Fruit fly (Drosophila melanogaster): ENCODE measurements around the gene CG31776.

Gene CG31776

DNA sequence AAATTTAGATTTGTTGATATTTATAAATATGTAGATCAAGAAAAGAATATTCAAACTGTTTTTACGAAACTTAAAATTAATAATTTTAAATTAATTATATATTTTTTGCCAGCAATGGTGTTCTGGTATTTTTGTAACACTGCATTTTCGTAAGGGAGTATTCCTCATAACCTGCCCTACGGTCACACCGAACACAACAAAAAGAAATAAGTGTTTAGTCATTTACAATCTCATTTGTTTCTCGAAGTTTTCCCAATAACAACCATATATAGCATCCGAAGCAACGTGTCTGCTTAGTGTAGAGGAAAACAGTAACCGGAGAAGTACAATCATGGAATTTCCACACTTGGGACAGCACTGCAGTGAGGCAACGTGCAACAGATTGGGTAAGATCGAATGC lies 17.7 kb upstream of the CG31776 start, which contains the start of gene CG12795:
CG12795 (plus strand) TSS at position 181 of the 400 bp plus-strand sequence.
- TF ChIP-seq CTCF (optimal IDR thresholded peaks at IDR 0.05) (no peak), CG8478 (optimal IDR thresholded peaks at IDR 0.05) (no peak)

DNA sequence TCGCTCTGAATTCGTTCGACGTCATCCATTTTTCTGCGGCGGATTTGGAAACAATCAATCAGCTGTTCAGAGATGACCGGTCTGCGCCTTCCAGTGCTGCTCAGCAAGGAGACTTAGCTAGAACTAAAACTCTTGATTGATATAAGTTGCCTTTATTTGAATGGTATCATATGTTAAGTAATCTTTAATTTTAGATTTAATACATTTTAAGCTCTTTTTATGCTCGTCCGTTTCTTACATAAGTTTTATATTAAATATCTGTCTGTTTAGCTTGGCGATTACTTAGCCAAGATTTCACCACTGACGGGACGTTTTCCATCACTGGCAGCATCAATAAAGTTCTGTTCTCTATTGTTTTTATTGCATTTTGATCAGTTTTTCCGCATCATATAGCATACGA lies 13.0 kb upstream of the CG31776 start, which contains the start of the genes Cog3 and Sec5:
Cog3 (minus strand) TSS at position 58 of the 400 bp plus-strand sequence.
Sec5 (plus strand) TSS at position 296 of the 400 bp plus-strand sequence.
- no peak for TF ChIP-seq CTCF (optimal IDR thresholded peaks at IDR 0.05)
- no peak for TF ChIP-seq CG8478 (optimal IDR thresholded peaks at IDR 0.05)

DNA sequence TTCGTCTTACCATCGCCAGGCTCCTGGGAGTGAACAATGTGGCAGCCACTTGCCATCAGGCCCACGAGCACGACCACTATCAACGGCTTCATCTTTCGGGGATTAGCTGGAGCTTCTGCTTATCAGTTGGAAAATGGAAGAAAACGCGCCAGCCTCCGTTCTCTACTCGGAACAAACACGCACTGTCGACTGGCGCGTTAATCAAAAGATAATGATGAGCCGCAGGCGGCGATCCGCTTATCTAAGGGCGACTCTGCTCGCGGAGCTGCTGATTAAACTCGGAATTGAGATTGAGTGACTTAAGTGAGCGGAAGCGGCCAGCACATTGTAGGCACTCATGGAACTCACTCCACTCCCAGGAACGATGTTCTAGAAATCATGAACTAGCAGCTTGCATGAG lies 8.2 kb upstream of the CG31776 start, which contains the start of gene CG3246:
CG3246 (minus strand) TSS at position 193 of the 400 bp plus-strand sequence.
- TF ChIP-seq CG8478 (optimal IDR thresholded peaks at IDR 0.05) (no peak), CTCF (optimal IDR thresholded peaks at IDR 0.05) (no peak)

DNA sequence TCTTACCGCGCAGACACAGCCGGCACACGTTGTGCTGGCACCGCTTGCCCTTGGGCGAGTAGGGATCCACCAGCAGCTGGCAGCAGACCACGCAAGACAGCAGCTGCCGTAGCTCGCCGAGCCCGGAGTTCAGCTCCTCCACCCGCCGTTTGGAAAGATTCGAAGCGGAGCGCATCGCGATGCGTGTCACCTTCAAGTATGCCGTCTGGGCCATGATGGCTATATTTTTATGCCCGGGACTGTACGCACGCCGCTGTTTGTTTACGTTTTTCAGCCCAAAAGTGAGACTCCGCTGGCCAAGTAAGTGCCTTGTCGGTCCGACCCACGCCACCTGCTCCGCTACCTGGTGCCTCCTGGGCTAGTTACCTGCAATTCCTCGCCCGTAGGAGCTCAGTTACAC lies 4.6 kb upstream of the CG31776 start:
- no peak for TF ChIP-seq CTCF (optimal IDR thresholded peaks at IDR 0.05)
- no peak for TF ChIP-seq CG8478 (optimal IDR thresholded peaks at IDR 0.05)

DNA sequence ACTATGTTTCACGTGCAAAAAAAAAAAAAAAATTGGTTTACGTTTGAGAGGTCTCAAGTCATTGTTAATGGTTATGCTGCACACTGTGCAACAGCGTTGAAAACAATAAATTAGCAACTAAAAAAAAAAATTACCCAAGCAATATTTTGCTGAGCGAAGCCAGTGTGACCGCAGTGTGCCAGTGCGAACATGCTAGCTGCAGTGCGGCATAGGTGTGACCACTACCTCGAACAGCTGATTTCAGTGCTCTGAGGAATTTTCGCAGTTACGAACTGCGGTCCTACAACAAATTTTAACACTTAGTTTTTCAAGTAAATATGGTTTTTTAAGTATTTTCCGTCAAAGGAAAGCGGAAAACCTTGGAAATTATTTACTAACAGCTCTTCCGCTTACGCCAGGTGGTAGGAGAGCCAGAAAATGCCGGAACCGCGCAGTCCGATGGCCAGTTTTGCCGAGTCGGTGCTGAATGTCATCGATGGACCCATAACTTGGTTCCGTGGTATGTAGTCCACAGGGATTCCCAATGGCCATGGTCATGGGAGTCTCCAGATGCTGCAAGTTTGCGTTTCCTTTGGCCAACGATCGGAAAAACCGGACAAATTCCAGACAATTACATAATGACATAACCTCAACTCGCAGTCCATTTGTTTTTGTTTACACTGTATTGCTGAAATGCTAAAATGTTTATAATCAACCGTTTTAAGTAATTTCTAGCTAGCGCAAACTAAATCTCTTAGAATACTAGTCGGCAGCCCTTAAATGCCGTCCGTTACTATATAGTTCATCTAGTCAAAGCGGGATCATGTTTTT lies 3.9 kb upstream of the CG31776 start, which contains the start of the genes msl-2 and ND-PDSW:
msl-2 (minus strand) TSS at position 195 of the 810 bp plus-strand sequence.
ND-PDSW (plus strand) TSS at position 240 of the 810 bp plus-strand sequence.
- TF ChIP-seq CTCF (optimal IDR thresholded peaks at IDR 0.05) (peak in 1 of 2 experiments; percentile 27), CG8478 (optimal IDR thresholded peaks at IDR 0.05) (no peak)

DNA sequence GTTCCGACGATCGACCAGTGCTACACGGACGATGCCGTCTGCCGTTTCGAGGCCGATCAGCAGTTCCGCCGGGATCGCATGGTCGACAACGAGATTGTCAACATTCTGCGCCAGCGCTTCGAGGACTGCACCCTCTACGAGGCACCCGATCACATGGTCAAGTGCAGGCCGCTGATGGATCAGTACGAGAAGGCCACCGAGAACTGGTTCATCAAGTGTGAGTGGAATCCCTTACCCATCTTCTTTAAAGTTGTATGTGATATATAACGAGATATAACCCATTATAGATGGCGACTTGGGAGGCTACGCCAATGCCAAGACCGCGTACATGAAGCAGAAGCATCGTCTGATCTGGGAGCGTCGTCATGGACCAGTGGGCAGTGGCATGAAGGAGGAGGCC lies 3.1 kb upstream of the CG31776 start:
- TF ChIP-seq CG8478 (optimal IDR thresholded peaks at IDR 0.05) (no peak), CTCF (optimal IDR thresholded peaks at IDR 0.05) (no peak)

DNA sequence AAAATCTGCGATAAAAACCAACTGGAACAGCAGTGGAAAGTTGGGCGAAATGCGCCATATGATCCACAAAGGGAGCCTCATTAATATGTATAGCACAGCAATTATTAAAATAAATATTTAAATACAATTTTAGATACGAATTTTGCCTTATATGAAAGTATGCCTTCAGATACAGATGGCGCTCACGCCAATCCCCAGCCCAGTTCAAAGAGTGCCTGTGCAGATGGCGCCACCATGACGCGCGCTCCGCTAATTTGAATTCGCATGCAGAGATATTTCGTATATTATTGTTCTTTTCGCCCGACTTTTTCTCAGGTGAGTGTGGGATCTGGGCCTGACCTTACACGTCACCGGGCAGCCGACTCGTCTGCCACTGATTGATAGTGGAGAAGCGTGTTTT lies 2.3 kb downstream of the CG31776 start, which contains the start of gene Pgant4:
Pgant4 (plus strand) TSS at position 362 of the 400 bp plus-strand sequence.
- TF ChIP-seq CTCF (optimal IDR thresholded peaks at IDR 0.05): peak; percentile 89 to 95
- no peak for TF ChIP-seq CG8478 (optimal IDR thresholded peaks at IDR 0.05)

DNA sequence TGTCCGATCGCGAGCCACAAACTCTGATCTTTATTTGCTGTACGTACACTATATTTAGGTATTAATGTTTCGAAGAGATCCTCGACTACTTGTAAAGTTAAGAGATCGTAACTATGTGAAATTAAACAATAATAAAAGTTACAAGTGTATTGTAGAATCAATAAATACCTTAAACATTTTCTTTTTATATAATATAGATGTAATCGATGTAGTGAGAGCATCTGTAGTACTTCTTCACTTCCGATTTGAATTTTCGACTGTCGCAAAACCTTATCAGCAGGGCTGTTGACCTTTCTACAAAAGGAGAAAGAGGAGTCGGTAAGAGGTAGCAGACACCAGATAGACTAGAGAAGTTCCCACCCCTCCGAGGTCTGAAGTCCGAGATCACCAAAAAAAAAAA lies 5.2 kb downstream of the CG31776 start:
- no peak for TF ChIP-seq CG8478 (optimal IDR thresholded peaks at IDR 0.05)
- TF ChIP-seq CTCF (optimal IDR thresholded peaks at IDR 0.05): no peak

DNA sequence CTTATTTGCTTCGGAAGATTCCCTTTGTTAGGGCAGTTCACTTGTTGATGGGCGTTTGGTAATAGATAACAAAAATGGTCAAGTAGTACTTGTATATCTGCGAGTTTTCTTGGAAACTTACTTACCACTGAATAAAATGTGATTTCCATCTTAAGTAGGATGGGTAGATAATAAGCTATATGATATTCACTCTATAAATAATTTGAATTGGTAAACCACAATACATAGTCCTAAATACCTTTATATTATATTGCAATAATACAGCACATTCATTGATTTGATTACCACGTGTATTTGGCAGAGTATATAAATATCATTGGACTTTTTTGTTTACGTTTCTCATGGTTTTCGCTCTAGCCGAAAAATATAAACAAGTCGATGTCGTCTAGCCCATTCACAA lies 6.0 kb downstream of the CG31776 start:
- TF ChIP-seq CTCF (optimal IDR thresholded peaks at IDR 0.05) (no peak), CG8478 (optimal IDR thresholded peaks at IDR 0.05) (no peak)

DNA sequence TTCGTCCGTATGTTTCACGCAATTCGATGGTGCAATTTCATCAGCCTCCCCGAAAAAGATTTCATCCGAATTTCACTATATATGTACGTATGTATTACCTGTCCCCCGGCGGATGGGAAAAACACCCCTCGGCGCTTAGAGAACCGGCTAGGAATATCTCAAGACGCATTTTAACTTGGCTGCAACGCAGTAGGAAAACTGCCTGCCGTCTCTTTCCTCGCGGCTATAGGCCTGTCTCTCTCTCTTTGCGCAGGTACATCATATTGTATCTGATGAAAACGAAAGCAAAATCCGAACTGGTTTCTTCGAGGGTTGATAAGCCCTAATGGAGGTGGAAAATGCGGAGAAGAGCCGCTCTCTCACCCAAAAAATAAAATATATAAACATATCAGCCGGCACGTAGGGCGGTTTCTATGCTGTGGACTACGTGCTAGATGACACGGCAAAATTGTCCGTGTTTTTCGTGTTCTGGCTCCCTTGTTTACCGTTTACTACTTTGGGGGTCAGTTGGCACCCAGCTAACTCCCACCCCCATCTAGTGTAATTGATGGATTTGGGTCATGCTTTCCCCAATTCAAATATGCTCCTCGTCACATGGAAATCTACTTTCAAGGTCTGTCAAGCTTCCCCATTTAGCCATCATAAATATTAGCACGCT lies 6.5 kb downstream of the CG31776 start:
- TF ChIP-seq CG8478 (optimal IDR thresholded peaks at IDR 0.05) (no peak), CTCF (optimal IDR thresholded peaks at IDR 0.05) (no peak)

DNA sequence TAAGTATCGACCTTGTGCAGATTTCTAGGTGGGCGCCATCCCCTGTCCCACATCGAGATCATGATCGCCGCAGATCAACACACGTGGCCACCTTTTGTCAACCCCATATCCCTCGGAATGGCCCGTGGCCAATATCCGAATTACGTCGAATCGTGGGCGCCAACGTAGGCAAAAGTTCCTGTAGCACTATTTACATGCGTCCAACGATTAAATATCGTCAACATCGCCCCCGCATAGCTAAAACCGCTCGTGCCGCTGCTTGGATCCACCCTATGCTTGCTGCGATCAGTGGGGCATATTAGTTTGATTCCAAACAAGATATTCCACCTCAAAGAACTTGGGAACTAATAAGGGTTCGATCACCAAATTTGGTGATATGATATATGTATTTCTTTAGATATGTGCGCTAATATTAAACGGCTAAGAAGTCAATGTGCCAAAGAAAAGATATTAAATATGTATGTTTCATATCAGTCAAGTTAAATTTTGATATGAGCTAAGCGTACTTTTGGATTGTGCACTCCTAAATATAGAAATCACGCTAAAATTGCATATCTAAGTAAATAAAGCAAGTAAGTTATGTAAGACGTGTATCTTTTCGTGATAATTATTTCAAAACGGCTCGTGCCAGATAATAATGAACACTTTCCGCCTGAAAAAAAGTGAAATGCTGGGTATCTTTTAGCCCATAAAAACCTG lies 7.2 kb downstream of the CG31776 start:
- TF ChIP-seq CTCF (optimal IDR thresholded peaks at IDR 0.05): no peak
- no peak for TF ChIP-seq CG8478 (optimal IDR thresholded peaks at IDR 0.05)

DNA sequence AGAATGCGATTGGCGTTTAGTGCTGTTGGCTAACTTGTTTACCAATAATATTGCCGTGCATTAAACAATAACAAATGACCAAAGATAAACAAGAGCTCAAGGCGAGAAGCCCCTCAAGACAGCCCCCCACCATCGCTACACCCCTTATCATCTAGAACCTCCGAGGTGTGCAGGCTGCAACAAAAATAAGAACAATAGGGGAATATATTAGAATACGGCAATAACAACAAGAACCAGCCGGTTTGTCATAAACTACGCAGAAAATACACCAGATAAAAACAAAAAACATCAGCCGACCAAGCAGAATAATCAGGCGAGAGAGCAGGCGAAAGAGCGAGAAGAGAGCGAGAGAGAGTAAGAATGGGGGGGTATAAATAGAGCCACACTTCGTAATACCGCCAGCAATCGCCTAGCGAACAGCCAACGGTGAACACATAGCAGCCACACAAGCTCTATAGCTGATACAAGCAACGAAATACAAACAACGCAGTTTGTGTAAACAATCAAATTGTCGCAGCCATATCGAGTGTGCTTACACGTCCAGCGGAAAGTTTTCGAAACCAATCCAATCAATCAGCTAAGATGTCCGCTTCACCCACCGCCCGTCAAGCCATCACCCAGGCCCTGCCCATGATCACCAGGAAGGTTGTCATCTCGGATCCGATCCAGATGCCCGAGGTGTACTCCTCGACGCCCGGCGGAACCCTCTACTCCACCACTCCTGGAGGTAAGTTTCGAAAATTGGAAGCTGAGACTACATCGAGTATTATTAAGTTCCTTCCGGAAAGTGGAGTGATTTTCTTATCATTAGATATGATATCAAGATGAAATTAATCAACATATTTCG lies 8.3 kb downstream of the CG31776 start, which contains the start of gene Thor:
Thor (plus strand) TSS at position 401 of the 847 bp plus-strand sequence.
- TF ChIP-seq CG8478 (optimal IDR thresholded peaks at IDR 0.05) (no peak), CTCF (optimal IDR thresholded peaks at IDR 0.05) (no peak)

DNA sequence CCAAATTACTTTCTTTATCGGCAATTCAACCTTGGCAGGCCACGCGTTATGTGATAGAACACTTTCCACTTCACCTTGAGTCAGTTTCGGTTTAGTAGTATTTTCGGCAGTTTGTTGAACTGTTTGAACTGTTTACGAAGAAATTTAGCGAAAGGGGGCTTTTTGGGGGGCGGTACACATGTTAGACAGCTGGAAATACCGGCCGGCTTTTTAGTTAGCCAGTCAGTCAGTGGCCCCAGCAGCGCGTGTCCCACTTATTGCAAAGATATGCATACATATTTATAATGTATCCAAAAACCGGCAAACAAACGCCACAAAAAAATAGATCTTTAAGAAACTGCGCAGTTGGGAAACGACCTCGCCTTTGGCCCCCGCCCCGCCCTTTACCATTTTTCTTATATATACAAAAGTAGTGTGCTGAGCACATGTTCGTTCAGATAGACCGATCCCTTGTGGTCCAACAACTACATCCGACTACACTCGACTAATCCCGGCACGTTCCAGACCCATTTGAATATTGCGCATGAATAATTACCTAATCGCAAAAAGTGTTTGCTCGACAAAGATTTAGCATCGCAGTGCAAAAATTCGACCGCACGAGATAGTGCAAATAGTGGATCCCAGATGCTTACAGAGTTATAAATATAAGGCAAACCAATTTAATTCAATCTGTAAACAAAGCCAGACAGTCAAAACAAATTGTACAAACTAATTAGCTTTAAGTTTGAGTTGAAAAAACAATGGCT lies 9.9 kb downstream of the CG31776 start:
- TF ChIP-seq CG8478 (optimal IDR thresholded peaks at IDR 0.05): no peak
- TF ChIP-seq CTCF (optimal IDR thresholded peaks at IDR 0.05): no peak

Measured in S2 (cell line).